Fruit fly (Drosophila melanogaster): ENCODE data around the gene fred.

Gene fred

DNA sequence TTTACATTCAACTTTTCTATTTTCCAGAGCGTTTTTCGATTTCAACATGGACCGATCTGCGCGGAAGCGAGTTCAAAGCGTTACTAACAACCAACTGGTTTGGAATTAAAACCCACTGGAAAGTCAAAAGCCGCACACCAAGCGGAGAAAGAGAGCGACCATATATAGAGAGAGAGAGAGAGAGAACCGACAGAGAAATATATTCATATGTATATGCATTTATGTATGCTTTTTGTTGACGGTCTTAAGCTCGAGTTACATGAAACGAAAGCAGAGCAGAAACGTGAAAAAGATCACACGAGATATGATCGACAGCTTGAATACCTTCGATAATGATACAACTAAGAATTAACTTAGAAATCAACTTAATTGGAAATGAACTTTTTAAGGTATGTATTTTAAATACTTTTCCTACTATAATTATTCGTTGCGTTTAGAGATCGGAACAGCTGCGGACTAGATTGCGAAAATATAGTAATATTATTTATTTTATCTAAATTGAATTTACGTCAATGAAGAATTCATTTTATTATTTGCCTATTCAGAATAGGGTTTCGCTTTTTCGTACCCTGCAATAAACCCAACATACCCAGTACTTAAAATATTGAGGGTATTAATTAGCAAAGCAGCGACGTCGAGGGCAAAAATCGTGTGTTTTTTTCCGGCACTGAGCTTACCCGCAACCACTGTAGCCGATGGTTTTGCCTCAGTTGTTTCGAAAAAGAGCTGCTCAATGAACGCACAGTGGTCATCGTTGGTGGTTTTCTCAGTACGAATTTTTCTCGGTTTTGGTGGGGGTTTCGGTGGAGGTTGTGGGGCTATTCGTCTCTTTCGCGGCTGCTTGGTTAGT, 102.5 kb downstream of the fred start:
- no peak for TF ChIP-seq h (optimal IDR thresholded peaks at IDR 0.05)
- TF ChIP-seq ttk (optimal IDR thresholded peaks at IDR 0.05) = no peak
- no peak for TF ChIP-seq Myc (optimal IDR thresholded peaks at IDR 0.05)

DNA sequence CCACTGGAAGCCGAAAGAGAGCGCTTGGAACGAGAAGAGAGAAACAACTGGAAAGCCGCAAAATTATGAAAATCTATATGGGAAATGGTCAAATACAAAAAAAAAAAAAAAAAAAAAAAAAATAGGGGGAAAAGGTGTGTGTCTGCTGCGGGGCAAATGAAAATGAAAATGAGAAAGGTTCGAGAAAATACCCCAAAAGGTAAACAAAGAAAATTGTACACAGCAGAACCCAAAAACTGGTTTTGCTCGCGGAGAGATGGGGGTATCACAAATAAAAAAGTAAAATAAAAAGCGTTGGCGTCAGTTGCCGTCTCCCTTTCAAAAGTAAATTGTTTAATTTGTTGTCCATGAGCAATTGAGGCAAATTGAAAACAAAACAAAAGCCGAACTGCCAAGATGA, 103.3 kb downstream of the fred start:
- TF ChIP-seq psq (optimal IDR thresholded peaks at IDR 0.05) (no peak), h (optimal IDR thresholded peaks at IDR 0.05) (no peak), Myc (optimal IDR thresholded peaks at IDR 0.05) (no peak)

DNA sequence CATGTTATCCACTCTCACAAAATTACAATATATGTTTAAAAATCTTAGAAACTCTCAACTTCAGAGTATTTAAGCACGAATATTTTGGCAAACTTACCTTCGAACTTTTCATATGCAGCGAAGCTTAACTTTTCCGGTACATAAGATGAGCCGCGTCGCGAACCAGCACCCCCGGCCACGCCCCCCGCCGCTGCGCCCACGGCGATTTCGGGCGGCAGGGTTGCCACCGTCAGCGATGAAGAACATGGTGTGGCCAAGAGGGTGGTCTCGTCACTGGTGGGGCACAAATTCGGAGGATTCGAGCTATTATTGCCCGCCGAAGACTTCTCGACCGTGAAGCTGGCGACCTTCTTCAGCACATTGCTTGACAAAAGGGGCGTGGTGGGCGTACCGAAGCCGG, 107.6 kb downstream of the fred start:
- TF ChIP-seq ttk (optimal IDR thresholded peaks at IDR 0.05) = no peak
- no peak for TF ChIP-seq insv (optimal IDR thresholded peaks at IDR 0.05)
- TF ChIP-seq h (optimal IDR thresholded peaks at IDR 0.05) = no peak
- no peak for TF ChIP-seq Myc (optimal IDR thresholded peaks at IDR 0.05)
- TF ChIP-seq psq (optimal IDR thresholded peaks at IDR 0.05) = no peak
- TF ChIP-seq Sin3A (optimal IDR thresholded peaks at IDR 0.05) = no peak

dm6 chr2L:3882172-3882571, 109.3 kb downstream of the fred start:
- TF ChIP-seq psq (optimal IDR thresholded peaks at IDR 0.05) (no peak), Sin3A (optimal IDR thresholded peaks at IDR 0.05) (no peak), insv (optimal IDR thresholded peaks at IDR 0.05) (no peak), h (optimal IDR thresholded peaks at IDR 0.05) (no peak), Myc (optimal IDR thresholded peaks at IDR 0.05) (no peak), ttk (optimal IDR thresholded peaks at IDR 0.05) (no peak)

- TF ChIP-seq Myc (optimal IDR thresholded peaks at IDR 0.05) (no peak), ttk (optimal IDR thresholded peaks at IDR 0.05) (no peak), insv (optimal IDR thresholded peaks at IDR 0.05) (no peak), Sin3A (optimal IDR thresholded peaks at IDR 0.05) (no peak), h (optimal IDR thresholded peaks at IDR 0.05) (no peak)
Measured at dm6 chr2L:3881164-3881563, 110.3 kb downstream of the fred start.

- TF ChIP-seq Sin3A (optimal IDR thresholded peaks at IDR 0.05) = no peak
- no peak for TF ChIP-seq psq (optimal IDR thresholded peaks at IDR 0.05)
- TF ChIP-seq ttk (optimal IDR thresholded peaks at IDR 0.05) = no peak
- TF ChIP-seq insv (optimal IDR thresholded peaks at IDR 0.05) = no peak
- no peak for TF ChIP-seq h (optimal IDR thresholded peaks at IDR 0.05)
- TF ChIP-seq Myc (optimal IDR thresholded peaks at IDR 0.05) = no peak
Measured at dm6 chr2L:3880048-3880447, 111.5 kb downstream of the fred start.

DNA sequence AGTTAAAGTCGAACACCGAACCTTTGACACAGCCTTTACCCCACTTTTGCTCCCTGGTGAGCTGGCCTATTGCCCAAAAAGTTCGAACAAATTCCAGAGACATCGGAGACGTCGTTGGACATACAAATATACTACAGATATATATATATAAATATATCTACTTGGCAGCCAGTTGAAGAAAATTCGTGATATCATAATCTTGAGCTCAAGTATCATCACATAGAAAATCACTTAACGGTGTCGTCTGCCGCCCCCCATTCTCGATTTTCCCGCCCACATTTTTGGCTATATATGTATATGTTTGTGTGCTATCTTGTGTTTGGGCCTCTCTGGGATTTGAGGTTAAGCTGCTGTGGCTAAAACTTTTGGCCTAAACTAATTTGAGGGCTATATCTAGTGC, 114.5 kb downstream of the fred start:
- TF ChIP-seq Myc (optimal IDR thresholded peaks at IDR 0.05) (no peak), h (optimal IDR thresholded peaks at IDR 0.05) (no peak), ttk (optimal IDR thresholded peaks at IDR 0.05) (no peak), psq (optimal IDR thresholded peaks at IDR 0.05) (no peak), insv (optimal IDR thresholded peaks at IDR 0.05) (no peak), Sin3A (optimal IDR thresholded peaks at IDR 0.05) (no peak)

DNA sequence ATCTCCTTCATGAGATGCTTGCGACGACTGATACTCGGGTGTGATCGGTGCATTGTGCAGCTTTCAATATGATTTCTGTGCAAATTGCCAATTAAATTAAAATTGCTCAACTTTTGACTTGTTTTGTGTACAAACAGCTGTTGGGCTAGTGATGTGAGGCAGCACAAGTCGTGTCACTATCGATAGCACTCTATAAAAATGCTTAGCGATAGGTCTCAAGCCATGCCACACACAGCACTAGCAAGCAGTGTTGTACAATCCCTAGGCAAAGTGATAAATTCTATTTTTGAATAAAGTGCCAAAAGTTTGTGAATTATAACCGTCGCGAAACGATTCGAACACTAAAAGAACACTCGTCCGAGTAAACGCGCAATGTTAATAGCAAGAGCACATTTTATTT, 119.2 kb downstream of the fred start, which contains the start of gene CG31957:
Gene CG31957 (minus strand): TSS at position 176 of the 400 bp plus-strand sequence.
- TF ChIP-seq insv (optimal IDR thresholded peaks at IDR 0.05) (no peak), psq (optimal IDR thresholded peaks at IDR 0.05) (no peak), Myc (optimal IDR thresholded peaks at IDR 0.05) (no peak), ttk (optimal IDR thresholded peaks at IDR 0.05) (no peak), Sin3A (optimal IDR thresholded peaks at IDR 0.05) (no peak), h (optimal IDR thresholded peaks at IDR 0.05) (no peak)

dm6 chr2L:3867474-3868082, 123.9 kb downstream of the fred start, which contains the start of gene Cep97:
Cep97 (plus strand) TSS chr2L:3867697.
- TF ChIP-seq Myc (optimal IDR thresholded peaks at IDR 0.05) (no peak), Sin3A (optimal IDR thresholded peaks at IDR 0.05) (no peak), h (optimal IDR thresholded peaks at IDR 0.05) (no peak), psq (optimal IDR thresholded peaks at IDR 0.05) (no peak), ttk (optimal IDR thresholded peaks at IDR 0.05) (no peak), insv (optimal IDR thresholded peaks at IDR 0.05) (no peak)

DNA sequence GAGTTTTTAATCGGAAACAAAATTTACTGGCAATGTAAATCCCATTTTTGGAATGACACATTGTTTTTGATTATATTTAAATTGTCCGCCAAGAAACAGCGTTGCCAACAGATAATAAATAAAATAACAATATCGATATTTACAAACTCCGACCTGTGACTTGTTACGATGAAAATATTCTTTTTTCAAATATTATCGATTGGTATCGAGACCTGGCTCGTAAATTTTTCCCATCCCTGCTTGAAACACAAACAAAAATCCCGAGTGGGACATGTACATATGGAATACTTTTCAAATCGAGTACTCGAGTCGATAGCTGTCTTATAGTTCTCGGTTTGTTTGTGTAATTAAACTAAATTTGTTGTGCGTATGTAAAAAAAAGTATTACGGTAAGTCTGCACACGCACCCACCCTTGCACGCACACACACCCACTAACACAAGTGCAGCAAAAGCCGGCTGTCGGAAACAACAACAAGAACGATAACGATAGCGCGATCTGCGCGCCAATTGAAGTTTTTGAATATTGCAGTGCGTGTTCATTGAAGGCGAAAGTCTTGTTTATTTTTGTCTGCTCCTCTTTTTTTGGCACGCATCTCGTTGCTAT, 129.0 kb downstream of the fred start, which contains the start of gene TTLL4B:
Gene TTLL4B (plus strand): TSS at position 232 of the 605 bp plus-strand sequence.
- TF ChIP-seq h (optimal IDR thresholded peaks at IDR 0.05) (no peak), Myc (optimal IDR thresholded peaks at IDR 0.05) (no peak), ttk (optimal IDR thresholded peaks at IDR 0.05) (no peak), Sin3A (optimal IDR thresholded peaks at IDR 0.05) (no peak), psq (optimal IDR thresholded peaks at IDR 0.05) (no peak), insv (optimal IDR thresholded peaks at IDR 0.05) (no peak)

DNA sequence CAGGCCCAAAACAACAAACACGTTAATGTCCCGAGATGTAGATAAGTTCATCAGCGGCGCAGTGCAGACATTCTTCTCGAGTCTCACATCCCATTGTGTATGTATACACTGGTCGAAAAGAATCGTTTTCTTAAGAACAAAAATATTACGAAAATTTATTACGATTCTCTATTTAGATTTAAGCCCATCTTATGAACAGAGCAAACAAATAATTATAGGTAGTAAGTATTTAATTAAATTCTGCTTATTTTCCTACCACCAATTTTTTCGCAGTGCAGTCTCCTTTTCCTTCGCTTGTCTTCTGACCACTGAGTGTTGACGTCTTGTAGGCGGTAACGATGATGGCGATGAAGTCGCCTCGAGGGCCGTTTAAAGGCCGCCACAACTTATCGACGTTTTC, 130.1 kb downstream of the fred start:
- TF ChIP-seq Myc (optimal IDR thresholded peaks at IDR 0.05) (no peak), psq (optimal IDR thresholded peaks at IDR 0.05) (no peak), h (optimal IDR thresholded peaks at IDR 0.05) (no peak), insv (optimal IDR thresholded peaks at IDR 0.05) (no peak), ttk (optimal IDR thresholded peaks at IDR 0.05) (no peak), Sin3A (optimal IDR thresholded peaks at IDR 0.05) (no peak)

- no peak for TF ChIP-seq ttk (optimal IDR thresholded peaks at IDR 0.05)
Measured at dm6 chr2L:3858118-3858517, 133.4 kb downstream of the fred start.

All from Kc167 (cell line).